Fruit fly (Drosophila melanogaster) whole organism, wandering third instar larva: ENCODE data around the gene Mdr65.

Experiments
- Abd-B ChIP-seq: fragments of >200 bp; optimal IDR thresholded peaks from 2 replicates; lab custom pipeline; 2017; ENCODE audit warnings: missing biosample characterization, missing genetic modification characterization
- CG32264 ChIP-seq: fragments of 200-800 bp; sonication (Bioruptor generic); optimal IDR thresholded peaks from 2 replicates; lab custom pipeline; 2016; ENCODE audit warnings: missing biosample characterization, missing genetic modification characterization
- CG9705 ChIP-seq: fragments of 200-800 bp; sonication (Bioruptor generic); optimal IDR thresholded peaks from 2 replicates; lab custom pipeline; 2018; ENCODE audit warnings: missing biosample characterization, mild to moderate bottlenecking, missing genetic modification characterization
- CrebA ChIP-seq: fragments of 200-800 bp; sonication (Bioruptor generic); optimal IDR thresholded peaks from 2 replicates; lab custom pipeline; 2016; ENCODE audit warnings: missing biosample characterization, mild to moderate bottlenecking, missing genetic modification characterization, borderline replicate concordance
- Dfd ChIP-seq: fragments of >200 bp; optimal IDR thresholded peaks from 2 replicates; lab custom pipeline; 2017; ENCODE audit warnings: missing biosample characterization, missing genetic modification characterization
- Dif ChIP-seq: fragments of 200-275, 200-300 bp; sonication (Bioruptor generic); optimal IDR thresholded peaks from 2 replicates; lab custom pipeline; 2018; ENCODE audit warnings: missing biosample characterization, missing genetic modification characterization; ENCODE audit not compliant: partially characterized antibody
- GATAd ChIP-seq: sonication (Bioruptor generic); optimal IDR thresholded peaks from 2 replicates; lab custom pipeline; 2016; ENCODE audit warnings: missing biosample characterization, missing genetic modification characterization
- HLH106 ChIP-seq: fragments of 200-800 bp; optimal IDR thresholded peaks from 3 replicates; lab custom pipeline; 2019; ENCODE audit warnings: missing biosample characterization, mild to moderate bottlenecking, missing genetic modification characterization, moderate library complexity
- Hnf4 ChIP-seq: fragments of 200-800 bp; sonication (Bioruptor generic); optimal IDR thresholded peaks from 2 replicates; lab custom pipeline; 2016; ENCODE audit warnings: missing biosample characterization, mild to moderate bottlenecking, missing genetic modification characterization
- Hr78 ChIP-seq: fragments of >200 bp; optimal IDR thresholded peaks from 2 replicates; lab custom pipeline; 2017; ENCODE audit warnings: missing biosample characterization, missing genetic modification characterization
- Hr83 ChIP-seq: fragments of 200-300 bp; sonication (Bioruptor generic); optimal IDR thresholded peaks from 2 replicates; lab custom pipeline; 2016; ENCODE audit warnings: missing biosample characterization, mild to moderate bottlenecking, missing genetic modification characterization, moderate library complexity; ENCODE audit not compliant: poor library complexity, severe bottlenecking
- Jra ChIP-seq: sonication (Bioruptor generic); optimal IDR thresholded peaks from 2 replicates; lab custom pipeline; 2016; ENCODE audit warnings: missing biosample characterization, missing genetic modification characterization
- Mio ChIP-seq: sonication (Bioruptor generic); optimal IDR thresholded peaks from 2 replicates; lab custom pipeline; 2016; ENCODE audit warnings: missing biosample characterization, missing genetic modification characterization
- Myc ChIP-seq: fragments of >200 bp; optimal IDR thresholded peaks from 2 replicates; lab custom pipeline; 2017
- N ChIP-seq: fragments of >200 bp; optimal IDR thresholded peaks from 2 replicates; lab custom pipeline; 2018; ENCODE audit warnings: missing biosample characterization, missing external identifiers, missing genetic modification characterization
- OdsH ChIP-seq: fragments of 200-800 bp; sonication (Bioruptor generic); optimal IDR thresholded peaks from 2 replicates; lab custom pipeline; 2016; ENCODE audit warnings: missing biosample characterization, mild to moderate bottlenecking, missing genetic modification characterization
- Rel ChIP-seq, 2 experiments: fragments of 200-800 bp; sonication (Bioruptor generic) in 1 of 2; optimal IDR thresholded peaks; 2 replicates in 1 of 2; 3 replicates in 1 of 2; lab custom pipeline; 2016 to 2019; ENCODE audit warnings: mild to moderate bottlenecking in 2 of 2, missing biosample characterization in 2 of 2, missing genetic modification characterization in 2 of 2, moderate library complexity in 1 of 2
- Sp1 ChIP-seq: fragments of 200-800 bp; sonication (Bioruptor generic); optimal IDR thresholded peaks from 3 replicates; lab custom pipeline; 2019; ENCODE audit warnings: missing biosample characterization, mild to moderate bottlenecking, missing genetic modification characterization, moderate library complexity
- Vsx2 ChIP-seq: fragments of 200-300, 225-300 bp; sonication (Bioruptor generic); optimal IDR thresholded peaks from 2 replicates; lab custom pipeline; 2018; ENCODE audit warnings: missing biosample characterization, missing genetic modification characterization; ENCODE audit not compliant: partially characterized antibody
- br ChIP-seq: fragments of 200-800 bp; sonication (Bioruptor generic); optimal IDR thresholded peaks from 2 replicates; lab custom pipeline; 2016; ENCODE audit warnings: missing biosample characterization, missing genetic modification characterization
- dl ChIP-seq, 2 experiments: fragments of 175-275, 200-275 bp in 1 of 2; fragments of 200-275 bp in 1 of 2; sonication (Bioruptor generic); optimal IDR thresholded peaks; lab custom pipeline; 2018; ENCODE audit warnings: mild to moderate bottlenecking in 2 of 2, missing biosample characterization in 2 of 2, missing genetic modification characterization in 2 of 2, moderate library complexity in 2 of 2; ENCODE audit not compliant: partially characterized antibody in 2 of 2, insufficient read depth in 1 of 2
- dmrt93B ChIP-seq: fragments of 200-800 bp; sonication (Bioruptor generic); optimal IDR thresholded peaks from 2 replicates; lab custom pipeline; 2018; ENCODE audit warnings: missing biosample characterization, mild to moderate bottlenecking, missing genetic modification characterization
- dsf ChIP-seq: sonication (Bioruptor generic); optimal IDR thresholded peaks from 2 replicates; lab custom pipeline; 2016; ENCODE audit warnings: missing biosample characterization, missing genetic modification characterization, borderline replicate concordance
- ey ChIP-seq: fragments of 200-800 bp; sonication (Bioruptor generic); optimal IDR thresholded peaks from 2 replicates; lab custom pipeline; 2016; ENCODE audit warnings: missing biosample characterization, missing genetic modification characterization
- foxo ChIP-seq, 2 experiments: fragments of 200-800 bp; sonication (Bioruptor generic); optimal IDR thresholded peaks; 2 replicates in 1 of 2; 3 replicates in 1 of 2; lab custom pipeline; 2016 to 2017; ENCODE audit warnings: missing biosample characterization in 2 of 2, missing genetic modification characterization in 2 of 2
- fru ChIP-seq: fragments of 200-800 bp; sonication (Bioruptor generic); optimal IDR thresholded peaks from 3 replicates; lab custom pipeline; 2016; ENCODE audit warnings: missing biosample characterization, mild to moderate bottlenecking, missing genetic modification characterization
- h ChIP-seq: fragments of 200-800 bp; sonication (Bioruptor generic); optimal IDR thresholded peaks from 3 replicates; lab custom pipeline; 2016; ENCODE audit warnings: missing biosample characterization, mild to moderate bottlenecking, missing genetic modification characterization
- jim ChIP-seq: fragments of 175-275, 200-325 bp; sonication (Bioruptor generic); optimal IDR thresholded peaks from 2 replicates; lab custom pipeline; 2016; ENCODE audit warnings: missing biosample characterization, mild to moderate bottlenecking, missing genetic modification characterization
- lola ChIP-seq: fragments of >200 bp; optimal IDR thresholded peaks from 2 replicates; lab custom pipeline; 2017; ENCODE audit warnings: missing biosample characterization, missing genetic modification characterization
- pan ChIP-seq: fragments of >200 bp; optimal IDR thresholded peaks from 2 replicates; lab custom pipeline; 2017
- psq ChIP-seq: fragments of 200-800 bp; sonication (Bioruptor generic); optimal IDR thresholded peaks from 3 replicates; lab custom pipeline; 2017; ENCODE audit warnings: missing biosample characterization, mild to moderate bottlenecking, missing genetic modification characterization, moderate library complexity
- rgr ChIP-seq: fragments of 200-800 bp; sonication (Bioruptor generic); optimal IDR thresholded peaks from 3 replicates; lab custom pipeline; 2016; ENCODE audit warnings: missing biosample characterization, mild to moderate bottlenecking, missing genetic modification characterization
- sage ChIP-seq: fragments of 200-800 bp; sonication (Bioruptor generic); optimal IDR thresholded peaks from 2 replicates; lab custom pipeline; 2016; ENCODE audit warnings: missing biosample characterization, mild to moderate bottlenecking, missing genetic modification characterization
- sv ChIP-seq: fragments of 200-800 bp; sonication (Bioruptor generic); optimal IDR thresholded peaks from 3 replicates; lab custom pipeline; 2016; ENCODE audit warnings: missing biosample characterization, missing genetic modification characterization
- tai ChIP-seq: sonication (Bioruptor generic); optimal IDR thresholded peaks from 2 replicates; lab custom pipeline; 2016; ENCODE audit warnings: missing biosample characterization, missing genetic modification characterization
- usp ChIP-seq: fragments of >200 bp; optimal IDR thresholded peaks from 2 replicates; lab custom pipeline; 2017; ENCODE audit warnings: missing biosample characterization, missing genetic modification characterization
- woc ChIP-seq: sonication (Bioruptor generic); optimal IDR thresholded peaks from 2 replicates; lab custom pipeline; 2016; ENCODE audit warnings: missing biosample characterization, mild to moderate bottlenecking, missing genetic modification characterization

The Mdr65 gene

DNA sequence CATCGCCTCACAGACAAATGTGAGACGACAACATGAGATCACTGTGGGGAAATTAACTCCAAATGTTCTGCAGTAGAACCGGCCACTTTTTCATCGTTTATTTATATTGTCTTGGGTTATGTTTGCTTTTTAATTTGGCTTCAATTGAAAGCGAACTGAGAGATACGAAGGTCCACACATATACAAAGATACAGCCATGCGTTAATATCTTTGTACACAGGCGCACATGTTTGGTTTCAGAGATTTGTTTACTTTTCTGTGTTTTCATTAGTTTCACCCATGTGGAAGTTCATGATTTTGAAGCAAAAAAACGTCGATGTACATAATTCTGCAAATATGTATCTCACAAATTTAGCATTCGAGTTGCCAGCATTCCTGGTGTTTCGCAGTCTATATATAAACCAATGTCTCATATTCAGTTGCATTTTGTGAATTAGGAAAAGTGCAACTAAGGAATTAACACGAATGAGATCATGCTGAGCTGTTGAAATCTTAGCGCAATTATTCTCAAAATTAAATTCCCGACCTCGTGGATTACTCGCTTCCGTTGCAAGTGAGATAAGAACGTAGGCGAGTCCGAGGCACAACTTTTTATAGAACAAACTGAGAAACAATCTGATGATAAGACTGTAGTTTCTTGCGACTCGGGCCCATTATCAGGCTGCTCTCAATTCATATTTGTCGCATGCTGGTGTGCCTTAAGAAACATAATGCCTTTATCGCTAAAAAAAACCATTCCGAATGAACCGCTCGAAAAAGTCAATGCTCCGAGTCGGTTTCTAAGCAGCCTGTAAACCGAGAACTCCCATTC lies 29.4 kb downstream of the Mdr65 start:
- TF ChIP-seq Dfd (GFP tag; lab: Kevin White, UChicago), result no peak
- no peak for TF ChIP-seq h (GFP tag; lab: Kevin White, UChicago)
- TF ChIP-seq Abd-B (GFP tag; lab: Kevin White, UChicago), result no peak
- no peak for TF ChIP-seq sage
- TF ChIP-seq GATAd (GFP tag; lab: Kevin White, UChicago), result no peak
- no peak for TF ChIP-seq HLH106 (tag; lab: Kevin White, UChicago)
- TF ChIP-seq pan (lab: Kevin White, UChicago), result no peak
- TF ChIP-seq ey (GFP tag; lab: Kevin White, UChicago), result no peak
- TF ChIP-seq Sp1 (GFP tag; lab: Kevin White, UChicago), result no peak
- no peak for TF ChIP-seq N (GFP tag; lab: Kevin White, UChicago)
- no peak for TF ChIP-seq CG32264 (GFP tag; lab: Kevin White, UChicago)
- no peak for TF ChIP-seq Dif (GFP tag; lab: Kevin White, UChicago)
- TF ChIP-seq Hr78, result no peak
- no peak for TF ChIP-seq Hr83 (GFP tag; lab: Kevin White, UChicago)
- no peak for TF ChIP-seq psq
- TF ChIP-seq CrebA, result no peak
- TF ChIP-seq Myc (lab: Kevin White, UChicago), result no peak
- no peak for TF ChIP-seq br (GFP tag; lab: Kevin White, UChicago)
- no peak for TF ChIP-seq Vsx2
- no peak for TF ChIP-seq tai

DNA sequence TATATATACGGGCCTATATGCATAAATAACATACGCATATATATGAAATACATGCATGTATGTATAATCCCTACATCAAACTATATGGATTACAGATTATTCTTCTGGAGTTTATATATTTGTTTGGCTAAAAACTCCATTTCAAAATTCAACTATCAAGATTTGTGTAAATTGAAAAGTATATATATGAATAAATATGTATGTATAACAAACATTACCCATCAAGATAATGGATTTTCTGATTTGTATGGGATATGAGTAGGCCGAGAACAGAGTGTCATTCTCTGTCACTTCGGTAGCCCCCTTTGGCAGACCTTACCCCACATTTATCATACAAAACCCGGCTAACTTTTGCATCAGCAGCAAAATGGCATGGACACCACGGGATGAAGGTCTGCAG lies 45.4 kb downstream of the Mdr65 start, which contains the start of gene CG8219:
TSS of gene CG8219 (plus strand) at position 301 of the 400 bp plus-strand sequence.
- TF ChIP-seq Sp1 (GFP tag; lab: Kevin White, UChicago) (no peak), Dfd (GFP tag; lab: Kevin White, UChicago) (no peak), dmrt93B (no peak), tai (no peak), usp (GFP tag; lab: Kevin White, UChicago) (no peak), psq (no peak), Dif (GFP tag; lab: Kevin White, UChicago) (no peak), GATAd (GFP tag; lab: Kevin White, UChicago) (no peak), CG9705 (no peak), ey (GFP tag; lab: Kevin White, UChicago) (no peak), foxo (GFP tag; optimal IDR thresholded peaks at IDR 0.05; lab: Kevin White, UChicago) (no peak), Jra (GFP tag; lab: Kevin White, UChicago) (no peak), dl (GFP tag; optimal IDR thresholded peaks at IDR 0.05; lab: Kevin White, UChicago; ENCODE audit: insufficient read depth in 1 of 2, partially characterized antibody in 2 of 2) (no peak), br (GFP tag; lab: Kevin White, UChicago) (no peak), Mio (GFP tag; lab: Kevin White, UChicago) (no peak), Rel (GFP tag; optimal IDR thresholded peaks at IDR 0.05; lab: Kevin White, UChicago) (no peak), Rel (tag; optimal IDR thresholded peaks at IDR 0.05; lab: Kevin White, UChicago) (no peak), rgr (GFP tag; lab: Kevin White, UChicago) (no peak), fru (GFP tag; lab: Kevin White, UChicago) (no peak), sv (no peak)

DNA sequence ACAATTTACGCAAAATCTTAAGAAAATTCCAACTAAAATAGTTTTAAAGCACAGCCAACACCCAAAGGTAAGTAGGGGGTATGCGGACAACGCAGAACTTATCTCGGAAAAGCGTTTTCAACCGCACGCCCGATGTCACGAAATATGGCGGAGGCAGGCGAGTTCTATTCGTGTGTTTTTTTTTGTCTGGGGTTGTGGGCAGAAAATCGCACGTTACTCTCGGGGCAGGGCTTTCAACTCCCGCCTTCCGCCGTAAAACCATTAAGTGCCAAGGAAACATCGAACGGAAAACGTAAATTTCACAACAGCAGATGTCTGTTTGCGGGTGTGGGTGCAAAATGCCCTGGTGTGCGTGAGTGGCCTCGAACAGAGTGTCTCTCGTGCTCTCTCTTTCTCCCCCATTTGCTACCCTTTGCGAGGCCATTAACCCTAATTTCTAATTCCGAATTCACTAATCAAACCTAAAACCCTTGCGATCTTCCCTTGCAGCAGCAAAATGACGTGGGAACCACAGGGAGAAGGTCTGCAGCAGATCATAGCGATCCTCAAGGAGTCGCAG lies 51.9 kb downstream of the Mdr65 start:
- TF ChIP-seq pan (lab: Kevin White, UChicago) (no peak), HLH106 (tag; lab: Kevin White, UChicago) (no peak), GATAd (GFP tag; lab: Kevin White, UChicago) (no peak), woc (no peak), psq (no peak), N (GFP tag; lab: Kevin White, UChicago) (no peak), CG9705 (no peak), OdsH (no peak), sage (no peak), Hnf4 (GFP tag; lab: Kevin White, UChicago) (no peak), jim (no peak), Sp1 (GFP tag; lab: Kevin White, UChicago) (no peak), h (GFP tag; lab: Kevin White, UChicago) (no peak), dsf (GFP tag; lab: Kevin White, UChicago) (no peak), Dif (GFP tag; lab: Kevin White, UChicago) (no peak), Myc (lab: Kevin White, UChicago) (no peak), Rel (GFP tag; optimal IDR thresholded peaks at IDR 0.05; lab: Kevin White, UChicago) (no peak), Rel (tag; optimal IDR thresholded peaks at IDR 0.05; lab: Kevin White, UChicago) (no peak), br (GFP tag; lab: Kevin White, UChicago) (no peak), lola (no peak)
